Worm (Caenorhabditis elegans): ENCODE results near the gene sri-24.

- no peak for TF ChIP-seq him-1 (tag; optimal IDR thresholded peaks at IDR 0.05)
- TF ChIP-seq dao-5 (tag; optimal IDR thresholded peaks at IDR 0.05): no peak
These were observed 14.0 kb upstream of the sri-24 start, which contains the start of gene srw-1 for ce11 chrV:15197955-15198354.
